Worm (Caenorhabditis elegans) whole organism, L3 larva: ENCODE data around the gene csn-4.

Experiments
- R02D3.7 ChIP-seq: fragments of 150-350 bp; optimal IDR thresholded peaks from 2 replicates; lab custom pipeline; 2014; ENCODE audit warnings: missing biosample characterization, missing genetic modification characterization
- ama-1 ChIP-seq: fragments of 150-350 bp; optimal IDR thresholded peaks from 2 replicates; lab custom pipeline; 2018
- elt-3 ChIP-seq, 3 experiments: fragments of 150-350 bp in 1 of 3; sonication (generic microtip) in 2 of 3; optimal IDR thresholded peaks; 2 replicates in 2 of 3; 4 replicates in 1 of 3; lab custom pipeline; 2014 to 2017; ENCODE audit warnings: missing biosample characterization in 3 of 3, missing genetic modification characterization in 3 of 3
- nhr-237 ChIP-seq: fragments of 150-350 bp; optimal IDR thresholded peaks from 2 replicates; lab custom pipeline; 2014; ENCODE audit warnings: missing biosample characterization, missing genetic modification characterization
- nhr-76 ChIP-seq: fragments of 150-350 bp; sonication (generic microtip); optimal IDR thresholded peaks from 5 replicates; lab custom pipeline; 2014; ENCODE audit warnings: missing biosample characterization, missing genetic modification characterization
- snpc-4 ChIP-seq: fragments of 150-350 bp; optimal IDR thresholded peaks from 2 replicates; lab custom pipeline; 2014; ENCODE audit warnings: missing biosample characterization, missing genetic modification characterization
- unc-62 ChIP-seq: fragments of 150-350 bp; sonication (generic microtip); optimal IDR thresholded peaks from 4 replicates; lab custom pipeline; 2014; ENCODE audit warnings: missing biosample characterization, missing genetic modification reagents, missing genetic modification characterization
- ztf-11 ChIP-seq: fragments of 150-350 bp; optimal IDR thresholded peaks from 2 replicates; lab custom pipeline; 2014; ENCODE audit warnings: missing biosample characterization, missing genetic modification characterization

- no peak for TF ChIP-seq elt-3 (tag; optimal IDR thresholded peaks at IDR 0.05; lab: Kevin White, UChicago)
- TF ChIP-seq R02D3.7 (tag; lab: Kevin White, UChicago): no peak
- TF ChIP-seq unc-62 (GFP tag; lab: Kevin White, UChicago): no peak
- no peak for TF ChIP-seq ztf-11
- peak; percentile 51 for TF ChIP-seq snpc-4 (tag; lab: Kevin White, UChicago)
- TF ChIP-seq ama-1: peak; percentile 12
- TF ChIP-seq nhr-237 (tag; lab: Kevin White, UChicago): no peak
- TF ChIP-seq nhr-76: no peak
These were observed 22.4 kb downstream of the csn-4 start for ce11 chrIV:1064289-1064848.
